Worm (Caenorhabditis elegans): ENCODE data around the gene dph-7.

Gene dph-7

ce11 chrIII:13350964-13351363 lies 36.0 kb downstream of the dph-7 start:
- TF ChIP-seq snpc-4 (tag; optimal IDR thresholded peaks at IDR 0.05) (no peak), lsy-2 (tag; optimal IDR thresholded peaks at IDR 0.05) (peak in 1 of 2 experiments; percentile 12), nhr-47 (tag; optimal IDR thresholded peaks at IDR 0.05) (no peak), efl-1 (optimal IDR thresholded peaks at IDR 0.05) (no peak), efl-1 (GFP tag; optimal IDR thresholded peaks at IDR 0.05 in 1 of 2) (no peak), nhr-71 (tag; optimal IDR thresholded peaks at IDR 0.05) (peak; percentile 3), Y116A8C.19 (tag; optimal IDR thresholded peaks at IDR 0.05; ENCODE audit: borderline replicate concordance) (no peak), ceh-63 (GFP tag; optimal IDR thresholded peaks at IDR 0.05) (no peak), C16A3.4 (tag; optimal IDR thresholded peaks at IDR 0.05) (no peak), lin-14 (GFP tag; optimal IDR thresholded peaks at IDR 0.05) (peak; percentile 66)

- TF ChIP-seq dsc-1 (tag; optimal IDR thresholded peaks at IDR 0.05) (no peak), nhr-76 (tag; optimal IDR thresholded peaks at IDR 0.05) (no peak)
Measured at ce11 chrIII:13359256-13359655, 44.3 kb downstream of the dph-7 start, which contains the start of gene F53A2.9. Gene F53A2.9, minus strand, starts transcription at chrIII:13359356.

ce11 chrIII:13359847-13360246 lies 44.9 kb downstream of the dph-7 start:
- TF ChIP-seq pag-3 (tag; optimal IDR thresholded peaks at IDR 0.05; ENCODE audit: borderline replicate concordance, insufficient read depth) (no peak), ceh-90 (tag; optimal IDR thresholded peaks at IDR 0.05) (no peak), ama-1 (optimal IDR thresholded peaks at IDR 0.05) (no peak), vab-15 (tag; optimal IDR thresholded peaks at IDR 0.05) (no peak), ceh-8 (GFP tag; optimal IDR thresholded peaks at IDR 0.05) (no peak), ets-5 (GFP tag; IDR thresholded peaks at IDR 0.05) (no peak), elt-3 (tag; optimal IDR thresholded peaks at IDR 0.05) (no peak), hlh-4 (tag; optimal IDR thresholded peaks at IDR 0.05) (no peak), unc-30 (tag; optimal IDR thresholded peaks at IDR 0.05) (no peak), unc-130 (tag; optimal IDR thresholded peaks at IDR 0.05) (no peak), ceh-82 (tag; optimal IDR thresholded peaks at IDR 0.05) (peak in 1 of 3 experiments; percentile 69), nhr-84 (tag; optimal IDR thresholded peaks at IDR 0.05) (no peak), C16A3.4 (tag; optimal IDR thresholded peaks at IDR 0.05) (no peak), ces-1 (GFP tag; optimal IDR thresholded peaks at IDR 0.05) (no peak), Y116A8C.19 (tag; optimal IDR thresholded peaks at IDR 0.05; ENCODE audit: borderline replicate concordance) (no peak), ceh-88 (GFP tag; IDR thresholded peaks at IDR 0.05) (no peak), snpc-4 (tag; optimal IDR thresholded peaks at IDR 0.05) (no peak), mab-9 (GFP tag; IDR thresholded peaks at IDR 0.05) (no peak), irx-1 (tag; optimal IDR thresholded peaks at IDR 0.05) (no peak), nhr-85 (tag) (peak; percentile 59), nhr-47 (tag; optimal IDR thresholded peaks at IDR 0.05) (peak; percentile 16), tlp-1 (tag; optimal IDR thresholded peaks at IDR 0.05) (no peak), zag-1 (tag; optimal IDR thresholded peaks at IDR 0.05) (no peak), C04F5.9 (tag; optimal IDR thresholded peaks at IDR 0.05) (no peak), F16B12.6 (tag; optimal IDR thresholded peaks at IDR 0.05) (peak; percentile 56), grh-1 (GFP tag; IDR thresholded peaks at IDR 0.05) (no peak), elt-2 (tag; optimal IDR thresholded peaks at IDR 0.05) (no peak), nhr-19 (GFP tag; conservative IDR thresholded peaks at IDR 0.05) (no peak), isw-1 (GFP tag; IDR thresholded peaks at IDR 0.05) (no peak), sox-4 (tag; optimal IDR thresholded peaks at IDR 0.05) (no peak), nhr-77 (tag; optimal IDR thresholded peaks at IDR 0.05) (no peak), aly-2 (tag; optimal IDR thresholded peaks at IDR 0.05) (no peak), mdl-1 (tag; optimal IDR thresholded peaks at IDR 0.05) (peak in 1 of 2 experiments; percentile 66), snu-23 (GFP tag; optimal IDR thresholded peaks at IDR 0.05) (peak; percentile 50), jun-1 (tag; optimal IDR thresholded peaks at IDR 0.05) (peak; percentile 18), nhr-71 (tag; optimal IDR thresholded peaks at IDR 0.05) (peak; percentile 48), blmp-1 (tag; optimal IDR thresholded peaks at IDR 0.05) (peak; percentile 58), nhr-11 (tag; optimal IDR thresholded peaks at IDR 0.05) (no peak), sup-37 (GFP tag; optimal IDR thresholded peaks at IDR 0.05) (no peak), skn-1 (tag; optimal IDR thresholded peaks at IDR 0.05) (peak; percentile 68), dpl-1 (GFP tag; optimal IDR thresholded peaks at IDR 0.05) (peak in 2 of 3 experiments; percentile 34 to 60), efl-3 (GFP tag; optimal IDR thresholded peaks at IDR 0.05) (no peak), mef-2 (tag; optimal IDR thresholded peaks at IDR 0.05) (no peak)

All from whole organism, L1 larva.